Worm (Caenorhabditis elegans): ENCODE results near the gene K04E7.1.
A peak's percentile ranks its signal among the peaks of the same experiment; 100 is the strongest.

K04E7.1 gene

ce11 chrX:6448866-6449400, 12.9 kb upstream of the K04E7.1 start, which contains the start of gene fah-1 (continued):
- TF ChIP-seq snpc-1.2 (GFP tag; IDR thresholded peaks at IDR 0.05) = no peak
- peak; percentile 68 for TF ChIP-seq hlh-30 (tag; optimal IDR thresholded peaks at IDR 0.05; ENCODE audit: insufficient read depth)
- no peak for TF ChIP-seq D1046.2 (GFP tag; IDR thresholded peaks at IDR 0.05)
- TF ChIP-seq jun-1 (tag; optimal IDR thresholded peaks at IDR 0.05) = no peak
- no peak for TF ChIP-seq ama-1 (optimal IDR thresholded peaks at IDR 0.05)
- peak; percentile 74 for TF ChIP-seq hlh-11 (tag; optimal IDR thresholded peaks at IDR 0.05)
- peak; percentile 39; the same call in 1 of the 2 replicates for TF ChIP-seq T26A8.4 (GFP tag; IDR thresholded peaks at IDR 0.05)
- TF ChIP-seq skn-1 (tag; optimal IDR thresholded peaks at IDR 0.05) = no peak
- TF ChIP-seq Y48G9A.11 (GFP tag; IDR thresholded peaks at IDR 0.05) = no peak
- TF ChIP-seq daf-19 (GFP tag; conservative IDR thresholded peaks at IDR 0.05) = no peak
- TF ChIP-seq madf-5 (GFP tag; IDR thresholded peaks at IDR 0.05) = no peak
- no peak for TF ChIP-seq lin-29 (GFP tag; IDR thresholded peaks at IDR 0.05)
- no peak for TF ChIP-seq ceh-28 (tag; optimal IDR thresholded peaks at IDR 0.05)
- no peak for TF ChIP-seq Y5F2A.4 (GFP tag; optimal IDR thresholded peaks at IDR 0.05)
- TF ChIP-seq lsy-2 (tag; optimal IDR thresholded peaks at IDR 0.05) = no peak
- TF ChIP-seq dmd-6 (GFP tag; IDR thresholded peaks at IDR 0.05) = peak; percentile 67
- no peak for TF ChIP-seq zip-11 (GFP tag; IDR thresholded peaks at IDR 0.05)
- TF ChIP-seq nhr-76 (tag; optimal IDR thresholded peaks at IDR 0.05) = no peak
- TF ChIP-seq daf-16 (GFP tag; optimal IDR thresholded peaks at IDR 0.05) = no peak
- peak; percentile 73 for TF ChIP-seq daf-16 (tag; optimal IDR thresholded peaks at IDR 0.05)
- no peak for TF ChIP-seq spr-3 (GFP tag; optimal IDR thresholded peaks at IDR 0.05)
- TF ChIP-seq ceh-44 (GFP tag; IDR thresholded peaks at IDR 0.05) = no peak
- TF ChIP-seq rbr-2 (tag; optimal IDR thresholded peaks at IDR 0.05) = no peak
- no peak for TF ChIP-seq ZK337.2 (GFP tag; IDR thresholded peaks at IDR 0.05)
- TF ChIP-seq nhr-25 (tag; optimal IDR thresholded peaks at IDR 0.05; ENCODE audit: borderline replicate concordance, insufficient read depth) = peak; percentile 86
- TF ChIP-seq R02D3.7 (tag; optimal IDR thresholded peaks at IDR 0.05) = no peak
- no peak for TF ChIP-seq Y105C5A.15 (GFP tag; IDR thresholded peaks at IDR 0.05)
- TF ChIP-seq tra-1 (GFP tag; IDR thresholded peaks at IDR 0.05) = peak; percentile 74; the same call in 1 of the 2 replicates
- TF ChIP-seq nhr-41 (GFP tag; IDR thresholded peaks at IDR 0.05) = no peak
- no peak for TF ChIP-seq lin-13 (GFP tag; optimal IDR thresholded peaks at IDR 0.05)
- no peak for TF ChIP-seq zag-1 (tag; optimal IDR thresholded peaks at IDR 0.05)
- no peak for TF ChIP-seq ceh-82 (tag; optimal IDR thresholded peaks at IDR 0.05)
- no peak for TF ChIP-seq set-16 (GFP tag; IDR thresholded peaks at IDR 0.05)
- TF ChIP-seq ZK546.5 (tag; optimal IDR thresholded peaks at IDR 0.05) = no peak
- TF ChIP-seq pqm-1 (tag; optimal IDR thresholded peaks at IDR 0.05) = no peak
- no peak for TF ChIP-seq nhr-6 (tag; optimal IDR thresholded peaks at IDR 0.05)
- no peak for TF ChIP-seq gei-8 (GFP tag; optimal IDR thresholded peaks at IDR 0.05)
- no peak for TF ChIP-seq F49E8.2 (tag; optimal IDR thresholded peaks at IDR 0.05; ENCODE audit: borderline replicate concordance)
- TF ChIP-seq unc-62 (GFP tag; optimal IDR thresholded peaks at IDR 0.05 in 1 of 2) = no peak
- no peak for TF ChIP-seq unc-62 (tag; optimal IDR thresholded peaks at IDR 0.05)
- TF ChIP-seq tag-97 (GFP tag; IDR thresholded peaks at IDR 0.05) = no peak
- TF ChIP-seq nhr-102 (tag; optimal IDR thresholded peaks at IDR 0.05) = peak; percentile 59
- TF ChIP-seq F37D6.2 (tag; optimal IDR thresholded peaks at IDR 0.05) = no peak
- no peak for TF ChIP-seq ztf-11 (tag; optimal IDR thresholded peaks at IDR 0.05)
- TF ChIP-seq fos-1 (tag; optimal IDR thresholded peaks at IDR 0.05) = no peak
- TF ChIP-seq dve-1 (tag; optimal IDR thresholded peaks at IDR 0.05; ENCODE audit: insufficient read depth) = peak; percentile 87
- no peak for TF ChIP-seq ztf-7 (tag; optimal IDR thresholded peaks at IDR 0.05)
- TF ChIP-seq pha-4 (GFP tag; IDR thresholded peaks at IDR 0.05) = no peak
- no peak for TF ChIP-seq pha-4 (tag; optimal IDR thresholded peaks at IDR 0.05)
- TF ChIP-seq daf-8 (GFP tag; IDR thresholded peaks at IDR 0.05) = no peak
- no peak for TF ChIP-seq lin-38 (GFP tag; IDR thresholded peaks at IDR 0.05)
- no peak for TF ChIP-seq sdz-12 (GFP tag; optimal IDR thresholded peaks at IDR 0.05)
- TF ChIP-seq dmd-8 (GFP tag; IDR thresholded peaks at IDR 0.05) = no peak
